Worm (Caenorhabditis elegans): Measurements from ENCODE around the gene F55A4.7.

The F55A4.7 gene

ce11 chrX:1005026-1005425, 33.2 kb downstream of the F55A4.7 start:
- no peak for TF ChIP-seq mep-1 (tag; optimal IDR thresholded peaks at IDR 0.05)
- TF ChIP-seq lsy-2 (tag; optimal IDR thresholded peaks at IDR 0.05), result no peak
- TF ChIP-seq nhr-2 (tag; optimal IDR thresholded peaks at IDR 0.05), result peak; percentile 3
- TF ChIP-seq lin-32 (GFP tag; optimal IDR thresholded peaks at IDR 0.05), result no peak
- TF ChIP-seq ceh-43 (GFP tag; optimal IDR thresholded peaks at IDR 0.05), result peak; percentile 87
- no peak for TF ChIP-seq nhr-237 (tag; optimal IDR thresholded peaks at IDR 0.05)
- TF ChIP-seq unc-120 (tag; optimal IDR thresholded peaks at IDR 0.05; ENCODE audit: poor library complexity, severe bottlenecking), result no peak
- peak; percentile 15 for TF ChIP-seq mls-2 (tag; optimal IDR thresholded peaks at IDR 0.05)
- TF ChIP-seq ham-2 (GFP tag; optimal IDR thresholded peaks at IDR 0.05), result peak; percentile 10

ce11 chrX:1004037-1004436, 34.2 kb downstream of the F55A4.7 start, which contains the start of gene cutl-21:
Gene cutl-21, plus strand, starts transcription at chrX:1004337.
- TF ChIP-seq unc-120 (tag; optimal IDR thresholded peaks at IDR 0.05; ENCODE audit: poor library complexity, severe bottlenecking) (no peak), nhr-28 (tag; optimal IDR thresholded peaks at IDR 0.05) (no peak), drap-1 (GFP tag; optimal IDR thresholded peaks at IDR 0.05) (no peak), ceh-43 (GFP tag; optimal IDR thresholded peaks at IDR 0.05) (no peak), nhr-12 (tag; optimal IDR thresholded peaks at IDR 0.05) (no peak), nhr-237 (tag; optimal IDR thresholded peaks at IDR 0.05) (no peak), elt-1 (tag; optimal IDR thresholded peaks at IDR 0.05; ENCODE audit: borderline replicate concordance, insufficient read depth) (no peak)

ce11 chrX:994678-995077, 43.6 kb downstream of the F55A4.7 start:
- TF ChIP-seq ceh-43 (GFP tag; optimal IDR thresholded peaks at IDR 0.05), result no peak
- no peak for TF ChIP-seq bed-3 (GFP tag; optimal IDR thresholded peaks at IDR 0.05)
- no peak for TF ChIP-seq ztf-11 (tag; optimal IDR thresholded peaks at IDR 0.05)

ce11 chrX:992650-993403, 45.4 kb downstream of the F55A4.7 start:
- TF ChIP-seq lin-32 (GFP tag; optimal IDR thresholded peaks at IDR 0.05) (no peak), M03D4.4 (tag; optimal IDR thresholded peaks at IDR 0.05) (no peak), mls-2 (tag; optimal IDR thresholded peaks at IDR 0.05) (peak; percentile 10), elt-1 (tag; optimal IDR thresholded peaks at IDR 0.05; ENCODE audit: borderline replicate concordance, insufficient read depth) (no peak), nhr-2 (tag; optimal IDR thresholded peaks at IDR 0.05) (no peak), drap-1 (GFP tag; optimal IDR thresholded peaks at IDR 0.05) (peak; percentile 59), pha-4 (tag; optimal IDR thresholded peaks at IDR 0.05) (no peak), ces-1 (GFP tag; optimal IDR thresholded peaks at IDR 0.05) (peak; percentile 56), mab-5 (tag; optimal IDR thresholded peaks at IDR 0.05) (no peak), bed-3 (GFP tag; optimal IDR thresholded peaks at IDR 0.05) (no peak), lsy-2 (tag; optimal IDR thresholded peaks at IDR 0.05) (peak; percentile 30), ham-2 (GFP tag; optimal IDR thresholded peaks at IDR 0.05) (peak; percentile 20), tbx-8 (GFP tag; optimal IDR thresholded peaks at IDR 0.05) (no peak), hlh-1 (tag; optimal IDR thresholded peaks at IDR 0.05) (peak; percentile 21), cnd-1 (tag; optimal IDR thresholded peaks at IDR 0.05) (peak; percentile 28), nhr-76 (tag; optimal IDR thresholded peaks at IDR 0.05) (no peak), unc-120 (tag; optimal IDR thresholded peaks at IDR 0.05; ENCODE audit: poor library complexity, severe bottlenecking) (peak; percentile 99), nhr-12 (tag; optimal IDR thresholded peaks at IDR 0.05) (no peak), snpc-4 (tag; optimal IDR thresholded peaks at IDR 0.05) (no peak), mep-1 (tag; optimal IDR thresholded peaks at IDR 0.05) (peak; percentile 65), unc-62 (GFP tag; optimal IDR thresholded peaks at IDR 0.05) (peak; percentile 30), ztf-11 (tag; optimal IDR thresholded peaks at IDR 0.05) (peak; percentile 72)

- TF ChIP-seq mep-1 (tag; optimal IDR thresholded peaks at IDR 0.05) (no peak), unc-39 (tag; optimal IDR thresholded peaks at IDR 0.05) (no peak), ceh-43 (GFP tag; optimal IDR thresholded peaks at IDR 0.05) (no peak), snpc-4 (tag; optimal IDR thresholded peaks at IDR 0.05) (no peak), ceh-39 (tag; optimal IDR thresholded peaks at IDR 0.05) (no peak), nhr-28 (tag; optimal IDR thresholded peaks at IDR 0.05) (no peak)
These were observed 47.0 kb downstream of the F55A4.7 start, which contains the start of the genes C09E10.3 and dgk-1 for ce11 chrX:991274-991673. Gene C09E10.3, minus strand, starts transcription at chrX:991374. Gene dgk-1, minus strand, starts transcription at chrX:991456.

Measured in whole organism, mixed stage, embryonic.